Fruit fly (Drosophila melanogaster): Measurements from ENCODE around the gene OXA1L.

The OXA1L gene

DNA sequence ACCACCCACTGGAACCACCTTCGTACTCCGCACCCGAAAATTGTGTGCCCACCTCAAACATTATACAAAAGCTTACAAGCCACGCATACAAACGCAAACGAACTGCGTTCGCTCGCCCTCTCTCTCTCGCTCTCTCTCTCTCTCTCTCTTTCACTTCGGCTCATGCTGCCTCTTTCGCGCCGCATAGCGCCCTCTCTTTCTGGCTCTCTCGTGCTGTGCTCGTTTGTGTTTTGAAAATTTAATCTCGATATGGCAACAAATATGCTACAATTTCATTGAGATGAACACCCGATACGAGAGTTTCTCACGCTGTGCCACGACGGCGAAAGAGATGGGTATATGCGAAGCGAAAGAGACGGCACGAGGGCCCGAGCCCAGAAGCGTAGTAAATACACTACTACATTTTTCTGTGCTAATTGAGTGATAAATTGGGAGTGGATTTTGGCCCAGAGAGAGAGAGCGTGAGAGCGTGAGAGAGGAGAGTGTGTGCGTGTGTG is 29.7 kb downstream of the OXA1L start (continued):
- TF ChIP-seq HHEX (GFP tag; optimal IDR thresholded peaks at IDR 0.05), result peak; percentile 10
- TF ChIP-seq fd102C (GFP tag; optimal IDR thresholded peaks at IDR 0.05), result peak; percentile 23
- 0 out of 3 replicates have a peak, but pooled peaks have one; percentile 60 for TF ChIP-seq otp (GFP tag; IDR thresholded peaks at IDR 0.05)
- TF ChIP-seq CG8290 (GFP tag; optimal IDR thresholded peaks at IDR 0.05), result peak; percentile 67
- peak; percentile 73 to 98 for TF ChIP-seq CG8290 (tag; optimal IDR thresholded peaks at IDR 0.05)
- TF ChIP-seq da (GFP tag; optimal IDR thresholded peaks at IDR 0.05), result peak; percentile 84
- TF ChIP-seq disco-r (GFP tag; optimal IDR thresholded peaks at IDR 0.05), result peak; percentile 26
- no peak for TF ChIP-seq CG8359 (GFP tag; optimal IDR thresholded peaks at IDR 0.05; ENCODE audit: borderline replicate concordance)
- peak; percentile 15 for TF ChIP-seq CG18011 (GFP tag; optimal IDR thresholded peaks at IDR 0.05)
- TF ChIP-seq CG9817 (tag; optimal IDR thresholded peaks at IDR 0.05), result peak; percentile 5
- TF ChIP-seq CG10209 (GFP tag; optimal IDR thresholded peaks at IDR 0.05), result no peak
- peak; percentile 66 for TF ChIP-seq twi (tag; optimal IDR thresholded peaks at IDR 0.05)
- TF ChIP-seq salm (tag; optimal IDR thresholded peaks at IDR 0.05), result peak; percentile 56
- TF ChIP-seq CG15479 (GFP tag; optimal IDR thresholded peaks at IDR 0.05), result peak; percentile 88
- no peak for TF ChIP-seq CTCF (GFP tag; optimal IDR thresholded peaks at IDR 0.05)
- peak; percentile 2 for TF ChIP-seq BEAF-32 (GFP tag; optimal IDR thresholded peaks at IDR 0.05)
- TF ChIP-seq sens (GFP tag), result peak; percentile 95
- peak; percentile 100 for TF ChIP-seq abd-A (tag; optimal IDR thresholded peaks at IDR 0.05)
- peak; percentile 80 for TF ChIP-seq nerfin-1 (tag; optimal IDR thresholded peaks at IDR 0.05)
- peak; percentile 8 for TF ChIP-seq CG6813 (GFP tag; optimal IDR thresholded peaks at IDR 0.05)
- TF ChIP-seq vvl (GFP tag; IDR thresholded peaks at IDR 0.05), result peak; percentile 88
- peak in 1 of 3 experiments; percentile 55 for TF ChIP-seq Stat92E (GFP tag; optimal IDR thresholded peaks at IDR 0.05)
- TF ChIP-seq CG4424 (GFP tag; optimal IDR thresholded peaks at IDR 0.05), result peak; percentile 100
- TF ChIP-seq Sry-δ (GFP tag; optimal IDR thresholded peaks at IDR 0.05), result peak; percentile 22
- peak; percentile 87 for TF ChIP-seq CG13894 (tag; optimal IDR thresholded peaks at IDR 0.05)
- peak; percentile 98 for TF ChIP-seq sd (tag; optimal IDR thresholded peaks at IDR 0.05)
- TF ChIP-seq Abd-B (GFP tag; optimal IDR thresholded peaks at IDR 0.05), result peak; percentile 42
- TF ChIP-seq CG4730 (GFP tag; IDR thresholded peaks at IDR 0.05), result no peak
- peak; percentile 24; the same call in 1 of the 2 replicates for TF ChIP-seq amos (GFP tag; IDR thresholded peaks at IDR 0.05; ENCODE audit: partially characterized antibody)
- TF ChIP-seq dmrt99B (tag; optimal IDR thresholded peaks at IDR 0.05), result peak; percentile 66
- TF ChIP-seq CG2712 (tag; optimal IDR thresholded peaks at IDR 0.05), result peak; percentile 39
- no peak for TF ChIP-seq CG3726 (GFP tag; IDR thresholded peaks at IDR 0.05)
- peak; percentile 43 for TF ChIP-seq Jarid2 (GFP tag; optimal IDR thresholded peaks at IDR 0.05)
- TF ChIP-seq pnt (GFP tag; optimal IDR thresholded peaks at IDR 0.05), result no peak
- peak; percentile 79; the same call in 1 of the 2 replicates for TF ChIP-seq CG32767 (GFP tag; IDR thresholded peaks at IDR 0.05)
- peak; percentile 66 for TF ChIP-seq pb (GFP tag; optimal IDR thresholded peaks at IDR 0.05)
- TF ChIP-seq CG9797 (GFP tag; optimal IDR thresholded peaks at IDR 0.05), result no peak
- TF ChIP-seq ham (GFP tag; IDR thresholded peaks at IDR 0.05), result 0 out of 2 replicates have a peak, but pooled peaks have one; percentile 27
- peak; percentile 75; the same call in 1 of the 2 replicates for TF ChIP-seq tna (GFP tag; IDR thresholded peaks at IDR 0.05; ENCODE audit: partially characterized antibody)
- no peak for TF ChIP-seq Taf1 (GFP tag; IDR thresholded peaks at IDR 0.05)
- TF ChIP-seq Asciz (GFP tag; optimal IDR thresholded peaks at IDR 0.05), result peak; percentile 21
- TF ChIP-seq Myb (GFP tag; optimal IDR thresholded peaks at IDR 0.05), result peak; percentile 27
- peak; percentile 13 for TF ChIP-seq gcm (GFP tag; optimal IDR thresholded peaks at IDR 0.05)
- peak; percentile 85 for TF ChIP-seq CG12769 (tag; optimal IDR thresholded peaks at IDR 0.05)
- peak; percentile 37 for TF ChIP-seq CG12659 (GFP tag; optimal IDR thresholded peaks at IDR 0.05)
- peak; percentile 24 for TF ChIP-seq CG10147 (GFP tag; optimal IDR thresholded peaks at IDR 0.05)
- TF ChIP-seq CG18599 (GFP tag; optimal IDR thresholded peaks at IDR 0.05), result peak; percentile 70
- peak; percentile 45; the same call in 1 of the 2 replicates for TF ChIP-seq CG17328 (GFP tag; IDR thresholded peaks at IDR 0.05)
- peak; percentile 96 for TF ChIP-seq mirr (GFP tag; optimal IDR thresholded peaks at IDR 0.05)
